Fruit fly (Drosophila melanogaster): ENCODE measurements around the gene CG17855.

DNA sequence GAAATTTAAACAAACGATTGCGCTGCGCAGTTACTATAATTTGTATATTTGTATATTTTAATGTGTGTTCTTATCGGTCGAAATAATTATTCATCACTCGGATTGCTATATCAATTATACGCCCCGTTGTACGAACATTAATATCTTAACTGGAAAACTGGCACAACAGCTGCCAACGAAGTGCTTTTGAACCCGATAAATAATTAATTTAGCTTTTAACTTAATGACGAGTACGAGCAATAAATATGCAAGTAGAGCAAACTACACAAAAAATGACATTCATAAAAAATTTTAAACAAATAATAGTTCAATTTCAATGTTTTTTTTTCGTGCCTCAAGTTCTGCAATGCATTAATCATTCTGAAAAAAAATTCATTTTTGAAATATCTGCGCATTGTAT lies 39.9 kb upstream of the CG17855 start:
- TF ChIP-seq pan (optimal IDR thresholded peaks at IDR 0.05) (no peak), Dll (optimal IDR thresholded peaks at IDR 0.05) (no peak), EcR (GFP tag; optimal IDR thresholded peaks at IDR 0.05) (no peak), CG8478 (optimal IDR thresholded peaks at IDR 0.05) (no peak), psq (optimal IDR thresholded peaks at IDR 0.05) (no peak), usp (GFP tag; optimal IDR thresholded peaks at IDR 0.05) (no peak)
